Worm (Caenorhabditis elegans): ENCODE data around the gene ari-2.

DNA sequence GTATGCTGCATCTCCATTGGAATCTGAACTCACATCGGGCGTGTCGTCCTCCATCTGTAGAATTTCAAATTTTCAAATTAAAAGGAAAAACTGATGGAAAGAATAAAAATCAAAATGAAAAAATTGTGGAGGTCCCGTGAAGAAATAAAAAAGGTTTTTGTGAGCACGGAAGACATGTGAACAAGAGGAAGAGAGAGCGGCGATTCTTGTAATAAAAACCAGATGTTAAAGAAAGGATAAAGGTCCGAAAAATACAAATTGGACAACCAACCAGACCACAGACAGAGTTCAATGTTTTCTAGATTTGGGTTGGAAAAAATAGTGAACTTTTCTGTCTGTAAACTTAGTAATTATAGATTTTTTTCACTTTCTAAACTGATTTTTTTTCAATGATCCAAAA lies 22.6 kb upstream of the ari-2 start, which contains the start of gene unc-5:
- TF ChIP-seq dao-5 (tag; optimal IDR thresholded peaks at IDR 0.05) (no peak), W03F9.2 (tag; optimal IDR thresholded peaks at IDR 0.05) (no peak), him-1 (tag; optimal IDR thresholded peaks at IDR 0.05) (no peak)
